Worm (Caenorhabditis elegans) whole organism, L1 larva: ENCODE measurements around the gene srz-19.

Source experiments
- grh-1 ChIP-seq: fragments of 200-800 bp; sonication (Bioruptor generic); IDR thresholded peaks from 2 replicates; pipeline ENCODE4 v1.3.6; 2022; ENCODE audit warnings: missing genetic modification reagents, missing genetic modification characterization, missing compliant biosample characterization
- nhr-28 ChIP-seq: fragments of 150-350 bp; optimal IDR thresholded peaks from 2 replicates; lab custom pipeline; 2014; ENCODE audit warnings: missing biosample characterization, missing genetic modification characterization
- zag-1 ChIP-seq: fragments of 150-350 bp; optimal IDR thresholded peaks from 2 replicates; lab custom pipeline; 2014; ENCODE audit warnings: missing biosample characterization, missing genetic modification characterization
- ztf-11 ChIP-seq, 2 experiments: sonication (generic microtip); optimal IDR thresholded peaks; 2 replicates each; lab custom pipeline; 2016 to 2017; ENCODE audit warnings: missing genetic modification characterization in 2 of 2, missing biosample characterization in 1 of 2, missing compliant biosample characterization in 1 of 2

ce11 chrIV:3878283-3878938 lies 41.2 kb upstream of the srz-19 start, which contains the start of gene F37C4.6:
- TF ChIP-seq grh-1 (GFP tag; lab: Robert Waterston, UW) = no peak
- no peak for TF ChIP-seq zag-1 (tag; lab: Kevin White, UChicago)
- no peak for TF ChIP-seq nhr-28
- TF ChIP-seq ztf-11 (tag; optimal IDR thresholded peaks at IDR 0.05; lab: Kevin White, UChicago) = no peak
